Fruit fly (Drosophila melanogaster): ENCODE data around the gene Arl1.

Arl1 gene

dm6 chr3L:16011319-16012210, 28.6 kb downstream of the Arl1 start, which contains the start of gene mib1 (continued):
- TF ChIP-seq chn (GFP tag; optimal IDR thresholded peaks at IDR 0.05) = peak; percentile 30
- peak; percentile 24 for TF ChIP-seq gem (tag; optimal IDR thresholded peaks at IDR 0.05)
- TF ChIP-seq sr (GFP tag; IDR thresholded peaks at IDR 0.05) = peak; percentile 62; the same call in 1 of the 3 replicates
- TF ChIP-seq Ssrp (tag; optimal IDR thresholded peaks at IDR 0.05) = no peak
- TF ChIP-seq CG3163 (GFP tag; optimal IDR thresholded peaks at IDR 0.05) = peak; percentile 41
- peak; percentile 91 for TF ChIP-seq Hmr (GFP tag; optimal IDR thresholded peaks at IDR 0.05)
- TF ChIP-seq pnt (GFP tag; optimal IDR thresholded peaks at IDR 0.05) = no peak
- peak; percentile 89 for TF ChIP-seq CG3847 (GFP tag; IDR thresholded peaks at IDR 0.05)
- TF ChIP-seq mld (GFP tag; IDR thresholded peaks at IDR 0.05; ENCODE audit: partially characterized antibody) = peak; percentile 80; the same call in 2 of the 3 replicates
- TF ChIP-seq nerfin-1 (tag; optimal IDR thresholded peaks at IDR 0.05) = peak; percentile 100
- peak; percentile 47 for TF ChIP-seq CG2116 (GFP tag; optimal IDR thresholded peaks at IDR 0.05)
- TF ChIP-seq crp (GFP tag; optimal IDR thresholded peaks at IDR 0.05) = peak in 1 of 2 experiments; percentile 55
- TF ChIP-seq CG9437 (GFP tag; optimal IDR thresholded peaks at IDR 0.05) = peak; percentile 65
- TF ChIP-seq CG7786 (GFP tag; optimal IDR thresholded peaks at IDR 0.05) = peak; percentile 26
- TF ChIP-seq CG18764 (GFP tag; optimal IDR thresholded peaks at IDR 0.05) = no peak
- no peak for TF ChIP-seq prd (optimal IDR thresholded peaks at IDR 0.05)
- 0 out of 3 replicates have a peak, but pooled peaks have one; percentile 33 for TF ChIP-seq prd (GFP tag; IDR thresholded peaks at IDR 0.05)
- TF ChIP-seq CG4854 (GFP tag; optimal IDR thresholded peaks at IDR 0.05) = peak; percentile 18
- 0 out of 2 replicates have a peak, but pooled peaks have one; percentile 25 for TF ChIP-seq stc (GFP tag; IDR thresholded peaks at IDR 0.05)
- TF ChIP-seq emc (GFP tag; optimal IDR thresholded peaks at IDR 0.05) = peak; percentile 26
- TF ChIP-seq CG11696 (GFP tag; IDR thresholded peaks at IDR 0.05) = no peak
- peak; percentile 57 for TF ChIP-seq CG32532 (GFP tag; IDR thresholded peaks at IDR 0.05)
- no peak for TF ChIP-seq exex (tag; optimal IDR thresholded peaks at IDR 0.05)
- TF ChIP-seq eve (GFP tag; optimal IDR thresholded peaks at IDR 0.05) = no peak
- no peak for TF ChIP-seq CG8765 (GFP tag; IDR thresholded peaks at IDR 0.05)
- no peak for TF ChIP-seq hkb (optimal IDR thresholded peaks at IDR 0.05)
- TF ChIP-seq hkb (GFP tag; IDR thresholded peaks at IDR 0.05) = 0 out of 2 replicates have a peak, but pooled peaks have one; percentile 13
- peak; percentile 22 for TF ChIP-seq CG7556 (GFP tag; optimal IDR thresholded peaks at IDR 0.05)
- TF ChIP-seq CG3407 (GFP tag; optimal IDR thresholded peaks at IDR 0.05) = no peak
- TF ChIP-seq repo (GFP tag; optimal IDR thresholded peaks at IDR 0.05) = no peak
- peak; percentile 63; the same call in 2 of the 3 replicates for TF ChIP-seq CG11456 (GFP tag; IDR thresholded peaks at IDR 0.05)
- no peak for TF ChIP-seq CG31388 (GFP tag; optimal IDR thresholded peaks at IDR 0.05)
- no peak for TF ChIP-seq schlank (tag; optimal IDR thresholded peaks at IDR 0.05)
- peak; percentile 28 for TF ChIP-seq gcm (GFP tag; optimal IDR thresholded peaks at IDR 0.05)
- peak; percentile 71 for TF ChIP-seq CHES-1-like (GFP tag; optimal IDR thresholded peaks at IDR 0.05)
- peak; percentile 99 for TF ChIP-seq sd (tag; optimal IDR thresholded peaks at IDR 0.05)
- TF ChIP-seq CG4617 (GFP tag; optimal IDR thresholded peaks at IDR 0.05; ENCODE audit: borderline replicate concordance) = peak; percentile 75
- TF ChIP-seq Deaf1 (tag; optimal IDR thresholded peaks at IDR 0.05) = peak; percentile 13
- TF ChIP-seq D (optimal IDR thresholded peaks at IDR 0.05) = peak; percentile 78
- no peak for TF ChIP-seq D (GFP tag; optimal IDR thresholded peaks at IDR 0.05)
- no peak for TF ChIP-seq hth (optimal IDR thresholded peaks at IDR 0.05)
- TF ChIP-seq CG8478 (optimal IDR thresholded peaks at IDR 0.05) = peak; percentile 84
- no peak for TF ChIP-seq ap (GFP tag; IDR thresholded peaks at IDR 0.05)
- TF ChIP-seq BEAF-32 (GFP tag; optimal IDR thresholded peaks at IDR 0.05) = peak; percentile 92
- peak; percentile 40 for TF ChIP-seq PHDP (tag; optimal IDR thresholded peaks at IDR 0.05)
- TF ChIP-seq CG14965 (GFP tag; optimal IDR thresholded peaks at IDR 0.05; ENCODE audit: borderline replicate concordance) = no peak
- peak; percentile 59 for TF ChIP-seq dm (GFP tag; optimal IDR thresholded peaks at IDR 0.05)
- no peak for TF ChIP-seq C15 (GFP tag; IDR thresholded peaks at IDR 0.05)
- no peak; the same call in 2 of the 3 replicates for TF ChIP-seq B-H1 (GFP tag; IDR thresholded peaks at IDR 0.05)
- TF ChIP-seq CG17361 (GFP tag; IDR thresholded peaks at IDR 0.05) = peak; percentile 49; the same call in 2 of the 3 replicates
